Fruit fly (Drosophila melanogaster): ENCODE data around the gene B4.

B4 gene

dm6 chr2L:13514945-13515687, 34.0 kb downstream of the B4 start (continued):
- peak; percentile 80 for TF ChIP-seq CG10366 (GFP tag; IDR thresholded peaks at IDR 0.05)
- peak; percentile 58 for TF ChIP-seq nerfin-1 (tag; optimal IDR thresholded peaks at IDR 0.05)
- peak; percentile 60 for TF ChIP-seq CG30403 (GFP tag; optimal IDR thresholded peaks at IDR 0.05)
- TF ChIP-seq Six4 (GFP tag; optimal IDR thresholded peaks at IDR 0.05) = peak; percentile 41
- TF ChIP-seq gfzf (GFP tag; optimal IDR thresholded peaks at IDR 0.05) = no peak
- TF ChIP-seq NC2α (GFP tag; optimal IDR thresholded peaks at IDR 0.05) = no peak
- TF ChIP-seq Ssrp (tag; optimal IDR thresholded peaks at IDR 0.05) = peak; percentile 55
- peak; percentile 62 for TF ChIP-seq Fer1 (GFP tag; optimal IDR thresholded peaks at IDR 0.05)
- peak; percentile 85 for TF ChIP-seq CG4730 (GFP tag; IDR thresholded peaks at IDR 0.05)
- TF ChIP-seq CG15269 (tag; optimal IDR thresholded peaks at IDR 0.05) = peak; percentile 73
- peak; percentile 62 to 86 for TF ChIP-seq Pdp1 (GFP tag; optimal IDR thresholded peaks at IDR 0.05)
- TF ChIP-seq CG18011 (GFP tag; optimal IDR thresholded peaks at IDR 0.05) = no peak
- TF ChIP-seq Jarid2 (GFP tag; optimal IDR thresholded peaks at IDR 0.05) = peak; percentile 4
- TF ChIP-seq CG4328 (GFP tag; optimal IDR thresholded peaks at IDR 0.05) = no peak
- TF ChIP-seq CG10959 (GFP tag; IDR thresholded peaks at IDR 0.05) = peak; percentile 62
- TF ChIP-seq CG3838 (GFP tag; optimal IDR thresholded peaks at IDR 0.05) = no peak
- peak; percentile 55 for TF ChIP-seq nau (GFP tag; optimal IDR thresholded peaks at IDR 0.05)
- no peak for TF ChIP-seq odd (GFP tag; optimal IDR thresholded peaks at IDR 0.05)
- TF ChIP-seq ab (GFP tag; optimal IDR thresholded peaks at IDR 0.05) = no peak
- TF ChIP-seq kni (GFP tag; optimal IDR thresholded peaks at IDR 0.05) = no peak
- TF ChIP-seq CG18599 (GFP tag; optimal IDR thresholded peaks at IDR 0.05) = peak; percentile 80
- peak; percentile 39 for TF ChIP-seq shn (GFP tag; optimal IDR thresholded peaks at IDR 0.05)
- no peak for TF ChIP-seq bbx (GFP tag; IDR thresholded peaks at IDR 0.05; ENCODE audit: partially characterized antibody)
- no peak for TF ChIP-seq hth (optimal IDR thresholded peaks at IDR 0.05)
- TF ChIP-seq CG1233 (GFP tag; optimal IDR thresholded peaks at IDR 0.05) = peak; percentile 72
- TF ChIP-seq H15 (GFP tag; IDR thresholded peaks at IDR 0.05) = peak; percentile 75
- TF ChIP-seq CG8924 (tag; optimal IDR thresholded peaks at IDR 0.05) = peak; percentile 45
- no peak for TF ChIP-seq Lpt (GFP tag; optimal IDR thresholded peaks at IDR 0.05)
- TF ChIP-seq sna (GFP tag; IDR thresholded peaks at IDR 0.05; ENCODE audit: partially characterized antibody) = no peak
- peak; percentile 87 for TF ChIP-seq unpg (GFP tag; optimal IDR thresholded peaks at IDR 0.05)
- TF ChIP-seq CG12219 (GFP tag; optimal IDR thresholded peaks at IDR 0.05) = peak; percentile 80
- TF ChIP-seq Adf1 (GFP tag; IDR thresholded peaks at IDR 0.05) = no peak
- TF ChIP-seq dysf (GFP tag; IDR thresholded peaks at IDR 0.05) = peak; percentile 66
- TF ChIP-seq B-H1 (GFP tag; IDR thresholded peaks at IDR 0.05) = peak; percentile 76
- no peak for TF ChIP-seq CG10462 (GFP tag; optimal IDR thresholded peaks at IDR 0.05)
- peak; percentile 67 for TF ChIP-seq H2.0 (GFP tag; IDR thresholded peaks at IDR 0.05)
- TF ChIP-seq mam (GFP tag; optimal IDR thresholded peaks at IDR 0.05) = peak; percentile 80
- no peak for TF ChIP-seq CG9797 (GFP tag; optimal IDR thresholded peaks at IDR 0.05)
- peak; percentile 26; the same call in 1 of the 3 replicates for TF ChIP-seq jigr1 (GFP tag; IDR thresholded peaks at IDR 0.05)
- TF ChIP-seq CG34422 (GFP tag; IDR thresholded peaks at IDR 0.05) = peak; percentile 87
- peak; percentile 85 for TF ChIP-seq dmrt99B (tag; optimal IDR thresholded peaks at IDR 0.05)
- peak; percentile 82 for TF ChIP-seq E2f1 (GFP tag; IDR thresholded peaks at IDR 0.05)
- peak; percentile 14 for TF ChIP-seq Vsx1 (GFP tag; optimal IDR thresholded peaks at IDR 0.05)
- peak; percentile 7 for TF ChIP-seq gcm (GFP tag; optimal IDR thresholded peaks at IDR 0.05)
- TF ChIP-seq CG31388 (GFP tag; optimal IDR thresholded peaks at IDR 0.05) = peak; percentile 71

Measured in whole organism, embryonic.